Worm (Caenorhabditis elegans): Measurements from ENCODE around the gene F28A10.7.

DNA sequence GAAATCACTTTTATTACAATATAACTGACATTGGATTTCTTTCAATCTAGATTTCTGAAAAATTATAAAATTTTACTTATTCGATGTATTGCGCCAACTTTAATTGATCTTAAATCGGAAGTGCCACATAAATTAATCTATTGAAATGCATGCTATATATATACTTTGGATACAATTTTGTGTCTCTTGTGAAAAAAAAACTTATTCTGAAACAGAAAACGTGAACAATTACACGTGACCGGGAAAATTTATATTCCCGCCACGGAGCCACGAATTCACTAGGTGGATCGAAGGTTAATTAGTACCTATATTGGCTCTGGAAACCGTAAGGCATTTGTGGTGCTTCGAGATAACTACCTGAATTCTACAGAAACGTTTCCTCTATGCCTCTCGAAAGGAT lies 45.8 kb downstream of the F28A10.7 start, which contains the start of gene F46F5.14:
- TF ChIP-seq him-1 (tag; optimal IDR thresholded peaks at IDR 0.05), result no peak
- TF ChIP-seq dao-5 (tag; optimal IDR thresholded peaks at IDR 0.05), result no peak

Measured in whole organism, L4/young adult.